ENCODE assay signal across 1 fruit fly cellular context in the genomic region with DNA sequence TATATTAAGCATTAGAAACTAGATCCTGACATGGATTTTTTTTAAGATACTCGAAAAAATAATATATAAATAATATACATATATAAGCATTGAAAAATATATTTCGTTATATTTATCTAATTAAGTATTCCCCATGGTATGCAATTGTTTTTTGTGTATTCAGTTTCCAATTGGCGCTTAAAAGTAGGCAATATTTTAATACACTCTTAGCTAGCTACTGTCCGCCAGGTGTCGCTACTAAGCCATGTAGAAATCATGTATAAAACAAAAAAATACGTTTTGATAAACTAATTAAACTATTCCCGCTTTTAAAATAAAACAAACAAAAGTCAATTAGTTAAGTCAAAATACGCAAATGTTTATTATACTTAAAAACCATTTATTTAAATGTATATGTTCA.
A peak's percentile ranks its signal among the peaks of the same experiment; 100 is the strongest.
TF ChIP-seq lines count a peak whose summit lies in the region.

No protein-coding gene starts in this region.

TF ChIP-seq in whole organism, embryonic, 481 proteins besides CTCF, POLR2A, EP300 and RAD21 (continued from another document and continues in another):
- no peak for TF ChIP-seq crc (GFP tag; optimal IDR thresholded peaks at IDR 0.05; lab: Kevin White, UChicago)
- TF ChIP-seq CG8944 (GFP tag; optimal IDR thresholded peaks at IDR 0.05; lab: Kevin White, UChicago): no peak
- peak; percentile 57 for TF ChIP-seq dmrt11E (tag; optimal IDR thresholded peaks at IDR 0.05; lab: Kevin White, UChicago)
- TF ChIP-seq CG7839 (tag; optimal IDR thresholded peaks at IDR 0.05; lab: Kevin White, UChicago): peak; percentile 48
- no peak; the same call in 1 of the 2 replicates for TF ChIP-seq Bgb (GFP tag; IDR thresholded peaks at IDR 0.05; lab: Robert Waterston, UW; ENCODE audit: partially characterized antibody)
- TF ChIP-seq gro (GFP tag; optimal IDR thresholded peaks at IDR 0.05; lab: Kevin White, UChicago): no peak
- TF ChIP-seq Sox100B (GFP tag; optimal IDR thresholded peaks at IDR 0.05; lab: Kevin White, UChicago): peak; percentile 71
- no peak for TF ChIP-seq HLHmδ (GFP tag; optimal IDR thresholded peaks at IDR 0.05; lab: Kevin White, UChicago)
- no peak for TF ChIP-seq peb (GFP tag; IDR thresholded peaks at IDR 0.05; lab: Robert Waterston, UW)
- TF ChIP-seq Blimp-1 (GFP tag; optimal IDR thresholded peaks at IDR 0.05; lab: Kevin White, UChicago): peak; percentile 58
- no peak for TF ChIP-seq Doc3 (GFP tag; IDR thresholded peaks at IDR 0.05; lab: Robert Waterston, UW; ENCODE audit: partially characterized antibody)
- peak; percentile 25 for TF ChIP-seq zf30C (GFP tag; optimal IDR thresholded peaks at IDR 0.05; lab: Kevin White, UChicago)
- no peak for TF ChIP-seq lov (optimal IDR thresholded peaks at IDR 0.05; lab: Kevin White, UChicago)
- TF ChIP-seq lov (GFP tag; IDR thresholded peaks at IDR 0.05; lab: Robert Waterston, UW): no peak
- peak; percentile 51 for TF ChIP-seq grau (tag; optimal IDR thresholded peaks at IDR 0.05; lab: Kevin White, UChicago)
- peak; percentile 21 to 60 for TF ChIP-seq dpn (GFP tag; optimal IDR thresholded peaks at IDR 0.05; lab: Kevin White, UChicago)
- TF ChIP-seq Nf-YA (GFP tag; IDR thresholded peaks at IDR 0.05; lab: Robert Waterston, UW): no peak
- TF ChIP-seq NFAT (GFP tag; IDR thresholded peaks at IDR 0.05; lab: Robert Waterston, UW): peak; percentile 17; the same call in 1 of the 2 replicates
- TF ChIP-seq MBD-R2 (GFP tag; IDR thresholded peaks at IDR 0.05; lab: Robert Waterston, UW): no peak
- peak in 1 of 2 experiments; percentile 34 for TF ChIP-seq chif (GFP tag; optimal IDR thresholded peaks at IDR 0.05; lab: Kevin White, UChicago)
- no peak for TF ChIP-seq Dref (GFP tag; IDR thresholded peaks at IDR 0.05; lab: Robert Waterston, UW)
- TF ChIP-seq CG9215 (GFP tag; IDR thresholded peaks at IDR 0.05; lab: Robert Waterston, UW): no peak
- no peak for TF ChIP-seq croc (GFP tag; conservative IDR thresholded peaks at IDR 0.05; lab: Robert Waterston, UW)
- no peak for TF ChIP-seq tll (GFP tag; optimal IDR thresholded peaks at IDR 0.05; lab: Kevin White, UChicago)
- no peak; the same call in 2 of the 3 replicates for TF ChIP-seq Aef1 (GFP tag; IDR thresholded peaks at IDR 0.05; lab: Robert Waterston, UW)
- peak; percentile 94 for TF ChIP-seq Med (GFP tag; lab: Kevin White, UChicago)
- peak; percentile 71 for TF ChIP-seq B-H2 (GFP tag; optimal IDR thresholded peaks at IDR 0.05; lab: Kevin White, UChicago)
- TF ChIP-seq sisA (GFP tag; IDR thresholded peaks at IDR 0.05; lab: Robert Waterston, UW): no peak
- no peak; the same call in 1 of the 2 replicates for TF ChIP-seq CG3847 (GFP tag; IDR thresholded peaks at IDR 0.05; lab: Robert Waterston, UW)
- no peak for TF ChIP-seq CG3407 (GFP tag; optimal IDR thresholded peaks at IDR 0.05; lab: Kevin White, UChicago)
- TF ChIP-seq CG6689 (GFP tag; IDR thresholded peaks at IDR 0.05; lab: Robert Waterston, UW): peak; percentile 12; the same call in 1 of the 2 replicates
- TF ChIP-seq Max (GFP tag; optimal IDR thresholded peaks at IDR 0.05; lab: Kevin White, UChicago): peak; percentile 45
- TF ChIP-seq zen (tag; optimal IDR thresholded peaks at IDR 0.05; lab: Kevin White, UChicago): peak; percentile 84
- TF ChIP-seq CG15601 (tag; optimal IDR thresholded peaks at IDR 0.05; lab: Kevin White, UChicago): peak; percentile 60
- peak; percentile 13 for TF ChIP-seq CoRest (tag; optimal IDR thresholded peaks at IDR 0.05; lab: Kevin White, UChicago)
- no peak for TF ChIP-seq fu2 (GFP tag; optimal IDR thresholded peaks at IDR 0.05; lab: Kevin White, UChicago)
- TF ChIP-seq btn (GFP tag; optimal IDR thresholded peaks at IDR 0.05; lab: Kevin White, UChicago): peak; percentile 1
- TF ChIP-seq CG8765 (GFP tag; IDR thresholded peaks at IDR 0.05; lab: Robert Waterston, UW): no peak
- no peak for TF ChIP-seq CG7786 (GFP tag; optimal IDR thresholded peaks at IDR 0.05; lab: Kevin White, UChicago)
- TF ChIP-seq CG31388 (GFP tag; optimal IDR thresholded peaks at IDR 0.05; lab: Kevin White, UChicago): no peak
- TF ChIP-seq CG11695 (GFP tag; IDR thresholded peaks at IDR 0.05; lab: Robert Waterston, UW): no peak
- TF ChIP-seq ash1 (GFP tag; optimal IDR thresholded peaks at IDR 0.05; lab: Kevin White, UChicago): no peak
- TF ChIP-seq CG1529 (GFP tag; optimal IDR thresholded peaks at IDR 0.05; lab: Kevin White, UChicago): peak; percentile 51
- TF ChIP-seq Hr39 (optimal IDR thresholded peaks at IDR 0.05; lab: Kevin White, UChicago): no peak
- TF ChIP-seq hth (optimal IDR thresholded peaks at IDR 0.05; lab: Kevin White, UChicago): no peak
- TF ChIP-seq CG2120 (GFP tag; optimal IDR thresholded peaks at IDR 0.05; lab: Kevin White, UChicago): no peak
- no peak for TF ChIP-seq Oaz (GFP tag; IDR thresholded peaks at IDR 0.05; lab: Robert Waterston, UW)
- TF ChIP-seq da (GFP tag; optimal IDR thresholded peaks at IDR 0.05; lab: Kevin White, UChicago): no peak
- no peak for TF ChIP-seq ac (GFP tag; optimal IDR thresholded peaks at IDR 0.05; lab: Kevin White, UChicago)
- no peak for TF ChIP-seq Optix (GFP tag; IDR thresholded peaks at IDR 0.05; lab: Robert Waterston, UW)
- TF ChIP-seq emc (GFP tag; optimal IDR thresholded peaks at IDR 0.05; lab: Kevin White, UChicago): no peak
- TF ChIP-seq CG8089 (GFP tag; optimal IDR thresholded peaks at IDR 0.05; lab: Kevin White, UChicago): peak; percentile 23
- no peak for TF ChIP-seq CG17612 (GFP tag; IDR thresholded peaks at IDR 0.05; lab: Robert Waterston, UW)
- no peak for TF ChIP-seq cas (GFP tag; IDR thresholded peaks at IDR 0.05; lab: Robert Waterston, UW)
- no peak for TF ChIP-seq cad (GFP tag; optimal IDR thresholded peaks at IDR 0.05; lab: Kevin White, UChicago)
- TF ChIP-seq MESR4 (GFP tag; optimal IDR thresholded peaks at IDR 0.05; lab: Kevin White, UChicago): no peak
- TF ChIP-seq Poxn (GFP tag; IDR thresholded peaks at IDR 0.05; lab: Robert Waterston, UW): no peak
- TF ChIP-seq Atf-2 (GFP tag; optimal IDR thresholded peaks at IDR 0.05; lab: Kevin White, UChicago): no peak
- TF ChIP-seq Mes4 (GFP tag; optimal IDR thresholded peaks at IDR 0.05; lab: Kevin White, UChicago): peak; percentile 15
- no peak for TF ChIP-seq CG4282 (GFP tag; optimal IDR thresholded peaks at IDR 0.05; lab: Kevin White, UChicago)
- peak; percentile 68 for TF ChIP-seq CG6254 (GFP tag; optimal IDR thresholded peaks at IDR 0.05; lab: Kevin White, UChicago)
- peak; percentile 1 for TF ChIP-seq CG2678 (tag; optimal IDR thresholded peaks at IDR 0.05; lab: Kevin White, UChicago)
- no peak for TF ChIP-seq eve (GFP tag; optimal IDR thresholded peaks at IDR 0.05; lab: Kevin White, UChicago)
- TF ChIP-seq mam (GFP tag; optimal IDR thresholded peaks at IDR 0.05; lab: Kevin White, UChicago): peak; percentile 9
- TF ChIP-seq h (optimal IDR thresholded peaks at IDR 0.05; lab: Kevin White, UChicago): no peak
- TF ChIP-seq dimm (GFP tag; IDR thresholded peaks at IDR 0.05; lab: Robert Waterston, UW): no peak
- TF ChIP-seq chn (GFP tag; optimal IDR thresholded peaks at IDR 0.05; lab: Kevin White, UChicago): peak; percentile 50
- TF ChIP-seq Atf3 (GFP tag; optimal IDR thresholded peaks at IDR 0.05; lab: Kevin White, UChicago): peak; percentile 16
- TF ChIP-seq CG11085 (GFP tag; IDR thresholded peaks at IDR 0.05; lab: Robert Waterston, UW): no peak
- no peak for TF ChIP-seq Hr78 (GFP tag; optimal IDR thresholded peaks at IDR 0.05; lab: Kevin White, UChicago)
- peak in 1 of 2 experiments; percentile 56 for TF ChIP-seq Hr51 (GFP tag; optimal IDR thresholded peaks at IDR 0.05; lab: Kevin White, UChicago)
- no peak for TF ChIP-seq pho (GFP tag; optimal IDR thresholded peaks at IDR 0.05; lab: Kevin White, UChicago)
- peak; percentile 42; the same call in 1 of the 3 replicates for TF ChIP-seq Opbp (GFP tag; IDR thresholded peaks at IDR 0.05; lab: Robert Waterston, UW; ENCODE audit: partially characterized antibody)
- peak; percentile 60 for TF ChIP-seq tin (GFP tag; optimal IDR thresholded peaks at IDR 0.05; lab: Kevin White, UChicago)
- TF ChIP-seq pum (GFP tag; optimal IDR thresholded peaks at IDR 0.05; lab: Kevin White, UChicago): no peak
- peak; percentile 75 for TF ChIP-seq CG4424 (GFP tag; optimal IDR thresholded peaks at IDR 0.05; lab: Kevin White, UChicago)
- no peak for TF ChIP-seq CG4730 (GFP tag; IDR thresholded peaks at IDR 0.05; lab: Robert Waterston, UW)
- TF ChIP-seq slou (GFP tag; optimal IDR thresholded peaks at IDR 0.05; lab: Kevin White, UChicago): no peak
- TF ChIP-seq CG3065 (GFP tag; optimal IDR thresholded peaks at IDR 0.05; lab: Kevin White, UChicago): peak; percentile 10
- TF ChIP-seq kah (GFP tag; optimal IDR thresholded peaks at IDR 0.05; lab: Kevin White, UChicago): peak; percentile 68
- TF ChIP-seq CG31224 (GFP tag; IDR thresholded peaks at IDR 0.05; lab: Robert Waterston, UW): no peak
- no peak for TF ChIP-seq corto (GFP tag; optimal IDR thresholded peaks at IDR 0.05; lab: Kevin White, UChicago)
- 0 out of 2 replicates have a peak, but pooled peaks have one; percentile 7 for TF ChIP-seq CG43689 (GFP tag; IDR thresholded peaks at IDR 0.05; lab: Robert Waterston, UW)
- no peak for TF ChIP-seq CHES-1-like (GFP tag; optimal IDR thresholded peaks at IDR 0.05; lab: Kevin White, UChicago)
- peak; percentile 62 for TF ChIP-seq lab (GFP tag; optimal IDR thresholded peaks at IDR 0.05; lab: Kevin White, UChicago)
- TF ChIP-seq chm (GFP tag; IDR thresholded peaks at IDR 0.05; lab: Robert Waterston, UW): no peak
- TF ChIP-seq CrebB (tag; optimal IDR thresholded peaks at IDR 0.05; lab: Kevin White, UChicago): peak; percentile 48
- no peak for TF ChIP-seq CG7963 (GFP tag; IDR thresholded peaks at IDR 0.05; lab: Robert Waterston, UW; ENCODE audit: partially characterized antibody)
- TF ChIP-seq CG4707 (GFP tag; optimal IDR thresholded peaks at IDR 0.05; lab: Kevin White, UChicago): peak; percentile 73
- peak; percentile 59 for TF ChIP-seq Asciz (GFP tag; optimal IDR thresholded peaks at IDR 0.05; lab: Kevin White, UChicago)
- peak; percentile 48; the same call in 1 of the 2 replicates for TF ChIP-seq CG32532 (GFP tag; IDR thresholded peaks at IDR 0.05; lab: Robert Waterston, UW)
- no peak for TF ChIP-seq Eip74EF (GFP tag; optimal IDR thresholded peaks at IDR 0.05; lab: Kevin White, UChicago)
- peak; percentile 19 for TF ChIP-seq Side (GFP tag; optimal IDR thresholded peaks at IDR 0.05; lab: Kevin White, UChicago)
- TF ChIP-seq ara (GFP tag; IDR thresholded peaks at IDR 0.05; lab: Robert Waterston, UW): peak; percentile 37; the same call in 1 of the 2 replicates
- TF ChIP-seq cwo (GFP tag; optimal IDR thresholded peaks at IDR 0.05; lab: Kevin White, UChicago): no peak
- TF ChIP-seq Ets65A (GFP tag; lab: Kevin White, UChicago): peak; percentile 70
- TF ChIP-seq Sox102F (GFP tag; optimal IDR thresholded peaks at IDR 0.05; lab: Kevin White, UChicago): peak; percentile 67
- peak; percentile 44 for TF ChIP-seq Hsf (GFP tag; optimal IDR thresholded peaks at IDR 0.05; lab: Kevin White, UChicago)
- no peak for TF ChIP-seq gcm2 (GFP tag; optimal IDR thresholded peaks at IDR 0.05; lab: Kevin White, UChicago)
- peak; percentile 7 for TF ChIP-seq CG30020 (tag; optimal IDR thresholded peaks at IDR 0.05; lab: Kevin White, UChicago)
- no peak for TF ChIP-seq slp2 (GFP tag; optimal IDR thresholded peaks at IDR 0.05; lab: Kevin White, UChicago)
- peak; percentile 50 for TF ChIP-seq CG18619 (GFP tag; optimal IDR thresholded peaks at IDR 0.05; lab: Kevin White, UChicago)
- TF ChIP-seq CG3281 (GFP tag; optimal IDR thresholded peaks at IDR 0.05; lab: Kevin White, UChicago): peak; percentile 59
- TF ChIP-seq mirr (GFP tag; optimal IDR thresholded peaks at IDR 0.05; lab: Kevin White, UChicago): peak; percentile 27
- peak; percentile 73 for TF ChIP-seq stwl (tag; optimal IDR thresholded peaks at IDR 0.05; lab: Kevin White, UChicago)
- peak; percentile 6 for TF ChIP-seq CG12236 (GFP tag; optimal IDR thresholded peaks at IDR 0.05; lab: Kevin White, UChicago)
- peak; percentile 74 for TF ChIP-seq Jarid2 (GFP tag; optimal IDR thresholded peaks at IDR 0.05; lab: Kevin White, UChicago)
- no peak for TF ChIP-seq ERR (GFP tag; optimal IDR thresholded peaks at IDR 0.05; lab: Kevin White, UChicago)
- TF ChIP-seq tap (tag; optimal IDR thresholded peaks at IDR 0.05; lab: Kevin White, UChicago): peak; percentile 53
- no peak for TF ChIP-seq Antp (GFP tag; optimal IDR thresholded peaks at IDR 0.05; lab: Kevin White, UChicago)
- TF ChIP-seq ttk (GFP tag; IDR thresholded peaks at IDR 0.05; lab: Robert Waterston, UW): 0 out of 2 replicates have a peak, but pooled peaks have one; percentile 19
- TF ChIP-seq CG10321 (GFP tag; IDR thresholded peaks at IDR 0.05; lab: Robert Waterston, UW): no peak
- no peak for TF ChIP-seq ham (GFP tag; IDR thresholded peaks at IDR 0.05; lab: Robert Waterston, UW)
- TF ChIP-seq otp (GFP tag; IDR thresholded peaks at IDR 0.05; lab: Robert Waterston, UW): peak; percentile 47; the same call in 1 of the 3 replicates
- TF ChIP-seq CG33213 (GFP tag; optimal IDR thresholded peaks at IDR 0.05; lab: Kevin White, UChicago): peak; percentile 64
- no peak for TF ChIP-seq kay (GFP tag; optimal IDR thresholded peaks at IDR 0.05; lab: Kevin White, UChicago)
- no peak for TF ChIP-seq al (GFP tag; IDR thresholded peaks at IDR 0.05; lab: Robert Waterston, UW)
- TF ChIP-seq CG1647 (GFP tag; optimal IDR thresholded peaks at IDR 0.05; lab: Kevin White, UChicago): peak; percentile 1
- peak; percentile 61 for TF ChIP-seq Rfx (GFP tag; IDR thresholded peaks at IDR 0.05; lab: Robert Waterston, UW)
- no peak for TF ChIP-seq HLH3B (GFP tag; IDR thresholded peaks at IDR 0.05; lab: Robert Waterston, UW)
- peak; percentile 79 for TF ChIP-seq CG17912 (GFP tag; optimal IDR thresholded peaks at IDR 0.05; lab: Kevin White, UChicago)
- TF ChIP-seq CkIIα-i1 (GFP tag; IDR thresholded peaks at IDR 0.05; lab: Robert Waterston, UW): no peak
- no peak for TF ChIP-seq nerfin-2 (GFP tag; IDR thresholded peaks at IDR 0.05; lab: Robert Waterston, UW; ENCODE audit: partially characterized antibody)
- TF ChIP-seq CG14014 (GFP tag; IDR thresholded peaks at IDR 0.05; lab: Robert Waterston, UW): peak; percentile 36; the same call in 1 of the 2 replicates
- TF ChIP-seq pfk (GFP tag; optimal IDR thresholded peaks at IDR 0.05; lab: Kevin White, UChicago): peak; percentile 20
- TF ChIP-seq danr (GFP tag; IDR thresholded peaks at IDR 0.05; lab: Robert Waterston, UW): no peak
- TF ChIP-seq GATAe (GFP tag; conservative IDR thresholded peaks at IDR 0.05; lab: Robert Waterston, UW): no peak
- TF ChIP-seq CG17802 (tag; optimal IDR thresholded peaks at IDR 0.05; lab: Kevin White, UChicago): peak; percentile 66
- TF ChIP-seq CG4404 (GFP tag; IDR thresholded peaks at IDR 0.05; lab: Robert Waterston, UW): no peak
- TF ChIP-seq CG6813 (GFP tag; optimal IDR thresholded peaks at IDR 0.05; lab: Kevin White, UChicago): peak; percentile 64
